Worm (Caenorhabditis elegans) whole organism, L3 larva: ENCODE measurements around the gene srtx-1.
A peak's percentile ranks its signal among the peaks of the same experiment; 100 is the strongest.

Experiments used
- R02D3.7 ChIP-seq: fragments of 150-350 bp; optimal IDR thresholded peaks from 2 replicates; lab custom pipeline; 2014; ENCODE audit warnings: missing biosample characterization, missing genetic modification characterization
- ZK546.5 ChIP-seq: sonication (generic microtip); optimal IDR thresholded peaks from 2 replicates; lab custom pipeline; 2017; ENCODE audit warnings: missing biosample characterization, missing genetic modification characterization
- aly-2 ChIP-seq: fragments of 150-350 bp; optimal IDR thresholded peaks from 2 replicates; lab custom pipeline; 2014; ENCODE audit warnings: missing biosample characterization, missing genetic modification characterization
- ama-1 ChIP-seq: fragments of 150-350 bp; optimal IDR thresholded peaks from 2 replicates; lab custom pipeline; 2018
- ceh-16 ChIP-seq: sonication (generic microtip); optimal IDR thresholded peaks from 2 replicates; lab custom pipeline; 2017; ENCODE audit warnings: missing biosample characterization, missing genetic modification characterization
- ceh-82 ChIP-seq: fragments of 150-350 bp; optimal IDR thresholded peaks from 2 replicates; lab custom pipeline; 2014; ENCODE audit warnings: missing biosample characterization, missing genetic modification characterization
- ceh-9 ChIP-seq: sonication (generic microtip); optimal IDR thresholded peaks from 2 replicates; lab custom pipeline; 2018; ENCODE audit warnings: missing biosample characterization, missing genetic modification characterization
- egl-27 ChIP-seq: sonication (generic microtip); optimal IDR thresholded peaks from 4 replicates; lab custom pipeline; 2017; ENCODE audit warnings: missing biosample characterization, missing genetic modification reagents, missing genetic modification characterization
- egl-5 ChIP-seq: fragments of 150-350 bp; optimal IDR thresholded peaks from 2 replicates; lab custom pipeline; 2017; ENCODE audit warnings: missing biosample characterization, missing genetic modification reagents, missing genetic modification characterization, inconsistent platforms
- elt-1 ChIP-seq: fragments of 150-350 bp; optimal IDR thresholded peaks from 2 replicates; lab custom pipeline; 2014; ENCODE audit warnings: missing biosample characterization, missing genetic modification characterization
- elt-2 ChIP-seq: sonication (generic microtip); optimal IDR thresholded peaks from 2 replicates; lab custom pipeline; 2016; ENCODE audit warnings: missing genetic modification reagents, mild to moderate bottlenecking, missing genetic modification characterization, missing compliant biosample characterization
- elt-3 ChIP-seq, 3 experiments: fragments of 150-350 bp in 1 of 3; sonication (generic microtip) in 2 of 3; optimal IDR thresholded peaks; 2 replicates in 2 of 3; 4 replicates in 1 of 3; lab custom pipeline; 2014 to 2017; ENCODE audit warnings: missing biosample characterization in 3 of 3, missing genetic modification characterization in 3 of 3
- eor-1 ChIP-seq, 2 experiments: fragments of 150-350 bp; optimal IDR thresholded peaks; 2 replicates each; lab custom pipeline; 2014 to 2018; ENCODE audit warnings: missing biosample characterization in 2 of 2, missing genetic modification characterization in 2 of 2
- fkh-10 ChIP-seq: sonication (generic microtip); optimal IDR thresholded peaks from 2 replicates; lab custom pipeline; 2017; ENCODE audit warnings: missing biosample characterization, missing genetic modification reagents, missing genetic modification characterization
- hmg-11 ChIP-seq: sonication (generic microtip); optimal IDR thresholded peaks from 2 replicates; lab custom pipeline; 2016; ENCODE audit warnings: missing genetic modification characterization, missing compliant biosample characterization
- jun-1 ChIP-seq: fragments of 150-350 bp; optimal IDR thresholded peaks from 2 replicates; lab custom pipeline; 2014; ENCODE audit warnings: missing biosample characterization, missing genetic modification reagents, missing genetic modification characterization
- lin-15B ChIP-seq: fragments of 150-350 bp; optimal IDR thresholded peaks from 2 replicates; lab custom pipeline; 2014; ENCODE audit warnings: missing biosample characterization, missing genetic modification characterization
- lin-39 ChIP-seq: fragments of 150-350 bp; optimal IDR thresholded peaks from 2 replicates; lab custom pipeline; 2018; ENCODE audit warnings: missing biosample characterization, missing genetic modification reagents, missing genetic modification characterization
- lsy-12 ChIP-seq: sonication (generic microtip); optimal IDR thresholded peaks from 2 replicates; lab custom pipeline; 2016; ENCODE audit warnings: mild to moderate bottlenecking, missing genetic modification characterization, missing compliant biosample characterization
- mml-1 ChIP-seq: fragments of 150-350 bp; sonication (generic microtip); optimal IDR thresholded peaks from 3 replicates; lab custom pipeline; 2014; ENCODE audit warnings: missing biosample characterization, missing genetic modification characterization
- nfya-1 ChIP-seq: sonication (generic microtip); optimal IDR thresholded peaks from 2 replicates; lab custom pipeline; 2017; ENCODE audit warnings: missing genetic modification characterization, mild to moderate bottlenecking, missing compliant biosample characterization, antibody characterized with exemption, moderate library complexity; ENCODE audit not compliant: insufficient read depth
- nhr-11 ChIP-seq: fragments of 150-350 bp; optimal IDR thresholded peaks from 2 replicates; lab custom pipeline; 2014; ENCODE audit warnings: missing biosample characterization, missing genetic modification characterization
- nhr-25 ChIP-seq: sonication (generic microtip); optimal IDR thresholded peaks from 2 replicates; lab custom pipeline; 2017; ENCODE audit warnings: missing biosample characterization, missing genetic modification characterization
- nhr-77 ChIP-seq: fragments of 150-350 bp; optimal IDR thresholded peaks from 2 replicates; lab custom pipeline; 2014; ENCODE audit warnings: missing biosample characterization, missing genetic modification characterization
- pha-4 ChIP-seq: fragments of 150-350 bp; optimal IDR thresholded peaks from 2 replicates; lab custom pipeline; 2014; ENCODE audit warnings: missing biosample characterization, missing genetic modification reagents, missing genetic modification characterization
- pqm-1 ChIP-seq: fragments of 150-350 bp; optimal IDR thresholded peaks from 2 replicates; lab custom pipeline; 2017; ENCODE audit warnings: missing biosample characterization, missing genetic modification characterization, inconsistent platforms
- skn-1 ChIP-seq: fragments of 150-350 bp; optimal IDR thresholded peaks from 2 replicates; lab custom pipeline; 2014; ENCODE audit warnings: missing biosample characterization, missing genetic modification characterization
- tbx-2 ChIP-seq: sonication (generic microtip); optimal IDR thresholded peaks from 2 replicates; lab custom pipeline; 2016; ENCODE audit warnings: mild to moderate bottlenecking, missing genetic modification characterization, missing compliant biosample characterization
- unc-62 ChIP-seq: fragments of 150-350 bp; sonication (generic microtip); optimal IDR thresholded peaks from 4 replicates; lab custom pipeline; 2014; ENCODE audit warnings: missing biosample characterization, missing genetic modification reagents, missing genetic modification characterization
- ztf-11 ChIP-seq: fragments of 150-350 bp; optimal IDR thresholded peaks from 2 replicates; lab custom pipeline; 2014; ENCODE audit warnings: missing biosample characterization, missing genetic modification characterization
- ztf-4 ChIP-seq: fragments of 150-350 bp; optimal IDR thresholded peaks from 2 replicates; lab custom pipeline; 2014; ENCODE audit warnings: missing biosample characterization, missing genetic modification characterization

srtx-1 gene

ce11 chrIV:7453661-7454159 is 32.7 kb downstream of the srtx-1 start:
- TF ChIP-seq lsy-12 (tag; lab: Kevin White, UChicago) (no peak), lin-39 (tag; lab: Kevin White, UChicago) (peak; percentile 20)

- TF ChIP-seq nhr-25 (tag; lab: Kevin White, UChicago) = peak; percentile 36
- no peak for TF ChIP-seq ceh-82
- TF ChIP-seq, all 47 proteins: peak for 1
Observed at ce11 chrIV:7454890-7455289, 33.9 kb downstream of the srtx-1 start.

ce11 chrIV:7456225-7456624 is 35.2 kb downstream of the srtx-1 start, which contains the start of gene F13B6.1:
TSS of gene F13B6.1 (plus strand) at chrIV:7456525.
- TF ChIP-seq nfya-1 (tag; lab: Kevin White, UChicago) (no peak), elt-1 (no peak), ZK546.5 (tag; lab: Kevin White, UChicago) (no peak), ceh-9 (tag; lab: Kevin White, UChicago) (no peak), mml-1 (tag; lab: Kevin White, UChicago) (no peak), elt-2 (tag; lab: Kevin White, UChicago) (no peak), aly-2 (tag; lab: Kevin White, UChicago) (no peak), ama-1 (lab: Kevin White, UChicago) (no peak), eor-1 (tag; optimal IDR thresholded peaks at IDR 0.05; lab: Kevin White, UChicago) (no peak), tbx-2 (tag; lab: Kevin White, UChicago) (no peak), elt-3 (tag; optimal IDR thresholded peaks at IDR 0.05; lab: Kevin White, UChicago) (no peak), lin-15B (tag; lab: Kevin White, UChicago) (no peak), hmg-11 (tag; lab: Kevin White, UChicago) (no peak), jun-1 (tag; lab: Kevin White, UChicago) (no peak), fkh-10 (GFP tag; lab: Kevin White, UChicago) (no peak), R02D3.7 (tag; lab: Kevin White, UChicago) (no peak), nhr-11 (tag; lab: Kevin White, UChicago) (no peak), egl-27 (tag; lab: Kevin White, UChicago) (no peak), ztf-4 (tag; lab: Kevin White, UChicago) (no peak), nhr-77 (no peak)

DNA sequence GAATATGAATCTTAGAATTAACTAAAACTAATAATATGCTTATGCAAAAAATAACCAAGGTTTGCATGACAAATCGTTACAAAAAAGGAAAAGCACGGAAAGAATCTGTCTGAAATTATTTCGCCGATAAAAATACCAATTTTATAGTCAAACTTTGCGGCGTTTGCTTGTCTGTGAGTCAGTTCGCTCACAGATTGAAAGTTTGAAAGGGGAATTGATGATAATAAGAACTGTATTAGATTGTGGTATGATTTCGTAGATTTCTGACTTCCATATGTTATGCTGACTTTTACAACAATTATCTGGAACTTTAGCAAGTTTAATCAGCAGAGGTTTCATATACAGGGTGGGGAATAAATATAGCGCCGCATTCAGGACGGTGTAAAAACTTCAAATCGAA is 39.2 kb downstream of the srtx-1 start, which contains the start of gene F13B6.2:
TSS of gene F13B6.2 (minus strand) at position 101 of the 400 bp plus-strand sequence.
- TF ChIP-seq unc-62 (GFP tag; lab: Kevin White, UChicago) (no peak), pha-4 (tag; lab: Kevin White, UChicago) (no peak), hmg-11 (tag; lab: Kevin White, UChicago) (no peak), nhr-11 (tag; lab: Kevin White, UChicago) (no peak), skn-1 (tag; lab: Kevin White, UChicago) (no peak), lsy-12 (tag; lab: Kevin White, UChicago) (no peak), egl-5 (no peak), ceh-16 (tag; lab: Kevin White, UChicago) (no peak), tbx-2 (tag; lab: Kevin White, UChicago) (no peak), lin-15B (tag; lab: Kevin White, UChicago) (no peak), elt-3 (tag; optimal IDR thresholded peaks at IDR 0.05; lab: Kevin White, UChicago) (no peak), ZK546.5 (tag; lab: Kevin White, UChicago) (no peak)

DNA sequence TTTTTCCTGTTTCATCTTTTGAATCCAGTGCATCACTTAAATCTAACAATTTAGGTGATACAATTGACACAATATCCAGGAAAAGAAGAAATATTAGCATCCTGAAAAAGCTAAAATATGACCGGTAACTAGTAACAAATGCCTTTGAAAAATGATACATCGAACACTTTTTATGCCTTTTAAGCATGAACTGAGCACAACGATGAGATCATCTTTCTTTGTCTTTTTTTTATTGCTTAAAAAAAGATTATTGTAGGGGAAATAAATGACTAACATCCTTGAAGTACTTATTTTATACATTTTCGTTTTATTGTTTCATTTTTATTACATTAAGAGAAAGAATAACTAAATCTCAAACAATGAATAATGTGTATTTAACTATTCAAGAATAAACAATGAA is 44.8 kb downstream of the srtx-1 start, which contains the start of gene F13B6.3:
TSS of gene F13B6.3 (minus strand) at position 101 of the 400 bp plus-strand sequence.
- TF ChIP-seq egl-5 (no peak), ztf-11 (tag; lab: Kevin White, UChicago) (no peak), ZK546.5 (tag; lab: Kevin White, UChicago) (no peak), egl-27 (tag; lab: Kevin White, UChicago) (no peak)

DNA sequence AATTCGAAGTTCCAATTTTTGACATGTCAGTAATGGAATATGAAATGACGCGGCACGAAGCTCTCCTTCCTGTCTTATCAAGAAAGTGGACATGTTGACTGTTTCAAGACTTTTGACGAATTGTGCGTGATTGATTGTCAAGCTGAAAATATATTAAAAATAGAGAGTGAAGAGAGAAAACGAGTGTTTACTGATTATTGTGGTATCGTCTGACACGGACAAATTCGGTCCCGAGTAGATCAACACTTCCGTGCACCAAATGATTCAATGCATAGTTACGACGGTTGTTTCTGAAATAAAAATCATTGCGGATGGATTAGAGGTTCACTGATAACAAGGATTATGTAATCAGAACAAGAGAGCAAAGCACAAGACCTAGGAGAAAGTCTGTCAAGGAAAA is 46.2 kb downstream of the srtx-1 start:
- peak; percentile 62 for TF ChIP-seq elt-2 (tag; lab: Kevin White, UChicago)
- TF ChIP-seq pqm-1 (tag; lab: Kevin White, UChicago) = peak; percentile 36
- TF ChIP-seq elt-1 = no peak
